Worm (Caenorhabditis elegans): ENCODE results near the gene ZK418.2.

The ZK418.2 gene

ce11 chrIII:7141285-7141715 is 50.2 kb downstream of the ZK418.2 start (continued):
- TF ChIP-seq fkh-8 (tag; optimal IDR thresholded peaks at IDR 0.05) (no peak), mdl-1 (tag; optimal IDR thresholded peaks at IDR 0.05) (no peak), lin-13 (GFP tag; optimal IDR thresholded peaks at IDR 0.05) (no peak), snu-23 (GFP tag; optimal IDR thresholded peaks at IDR 0.05) (peak; percentile 32), alr-1 (tag; optimal IDR thresholded peaks at IDR 0.05; ENCODE audit: borderline replicate concordance) (no peak), lin-39 (tag; optimal IDR thresholded peaks at IDR 0.05) (peak; percentile 50), unc-98 (GFP tag; IDR thresholded peaks at IDR 0.05) (no peak), efl-1 (optimal IDR thresholded peaks at IDR 0.05) (peak; percentile 19 to 41), efl-1 (GFP tag; optimal IDR thresholded peaks at IDR 0.05 in 1 of 2) (peak in 1 of 2 experiments; percentile 96), nhr-20 (tag; optimal IDR thresholded peaks at IDR 0.05) (peak; percentile 42), jun-1 (tag; optimal IDR thresholded peaks at IDR 0.05) (peak; percentile 28), mab-9 (GFP tag; IDR thresholded peaks at IDR 0.05) (no peak), vab-15 (tag; optimal IDR thresholded peaks at IDR 0.05) (no peak), nhr-76 (tag; optimal IDR thresholded peaks at IDR 0.05) (no peak), C16A3.4 (tag; optimal IDR thresholded peaks at IDR 0.05) (no peak), fkh-10 (GFP tag; optimal IDR thresholded peaks at IDR 0.05) (no peak), sup-37 (GFP tag; optimal IDR thresholded peaks at IDR 0.05) (no peak), unc-62 (GFP tag; optimal IDR thresholded peaks at IDR 0.05) (no peak), ets-5 (GFP tag; IDR thresholded peaks at IDR 0.05) (no peak), hlh-17 (GFP tag; optimal IDR thresholded peaks at IDR 0.05; ENCODE audit: borderline replicate concordance) (no peak), pag-3 (tag; optimal IDR thresholded peaks at IDR 0.05; ENCODE audit: borderline replicate concordance, insufficient read depth) (no peak), ces-1 (GFP tag; optimal IDR thresholded peaks at IDR 0.05) (no peak), nhr-19 (GFP tag; conservative IDR thresholded peaks at IDR 0.05) (peak; percentile 75), xbp-1 (tag; optimal IDR thresholded peaks at IDR 0.05) (no peak), efl-3 (GFP tag; optimal IDR thresholded peaks at IDR 0.05) (no peak), rnt-1 (tag; optimal IDR thresholded peaks at IDR 0.05) (peak; percentile 55), elt-2 (tag; optimal IDR thresholded peaks at IDR 0.05) (peak; percentile 92), C34B4.2 (tag; optimal IDR thresholded peaks at IDR 0.05) (no peak), irx-1 (tag; optimal IDR thresholded peaks at IDR 0.05) (no peak), lin-15B (tag; optimal IDR thresholded peaks at IDR 0.05) (no peak), elt-3 (tag; optimal IDR thresholded peaks at IDR 0.05) (no peak), F16B12.6 (tag; optimal IDR thresholded peaks at IDR 0.05) (no peak), ztf-11 (tag; optimal IDR thresholded peaks at IDR 0.05) (no peak), egl-27 (tag; optimal IDR thresholded peaks at IDR 0.05) (no peak), ztf-4 (tag; optimal IDR thresholded peaks at IDR 0.05) (no peak), nhr-47 (tag; optimal IDR thresholded peaks at IDR 0.05) (peak; percentile 42), pqm-1 (tag; optimal IDR thresholded peaks at IDR 0.05) (no peak), lin-35 (GFP tag; optimal IDR thresholded peaks at IDR 0.05) (peak in 1 of 2 experiments; percentile 73), dsc-1 (tag; optimal IDR thresholded peaks at IDR 0.05) (no peak), lin-14 (GFP tag; optimal IDR thresholded peaks at IDR 0.05) (peak; percentile 59), hpl-2 (GFP tag; optimal IDR thresholded peaks at IDR 0.05) (peak; percentile 47), zag-1 (tag; optimal IDR thresholded peaks at IDR 0.05) (no peak), aly-2 (tag; optimal IDR thresholded peaks at IDR 0.05) (no peak), nhr-84 (tag; optimal IDR thresholded peaks at IDR 0.05) (no peak), egl-13 (tag; optimal IDR thresholded peaks at IDR 0.05) (no peak), sox-4 (tag; optimal IDR thresholded peaks at IDR 0.05) (no peak), mep-1 (tag; optimal IDR thresholded peaks at IDR 0.05) (no peak), mef-2 (tag; optimal IDR thresholded peaks at IDR 0.05) (no peak), ceh-90 (tag; optimal IDR thresholded peaks at IDR 0.05) (no peak), dpl-1 (GFP tag; optimal IDR thresholded peaks at IDR 0.05) (peak in 1 of 3 experiments; percentile 23), nhr-12 (tag; optimal IDR thresholded peaks at IDR 0.05) (no peak), fos-1 (tag; optimal IDR thresholded peaks at IDR 0.05) (no peak), skn-1 (tag; optimal IDR thresholded peaks at IDR 0.05) (no peak)
